Worm (Caenorhabditis elegans) whole organism, L2 larva: ENCODE results near the gene sec-24.2.

ENCODE experiments used
- C34F6.9 ChIP-seq: fragments of 150-350 bp; optimal IDR thresholded peaks from 2 replicates; lab custom pipeline; 2014; ENCODE audit warnings: missing biosample characterization, missing genetic modification characterization
- Y55F3AM.14 ChIP-seq: fragments of 200-800 bp; sonication (Bioruptor generic); optimal IDR thresholded peaks from 2 replicates; lab custom pipeline; 2018; ENCODE audit warnings: mild to moderate bottlenecking, missing genetic modification characterization, missing compliant biosample characterization
- aly-2 ChIP-seq: fragments of 150-350 bp; optimal IDR thresholded peaks from 2 replicates; lab custom pipeline; 2014; ENCODE audit warnings: missing biosample characterization, missing genetic modification characterization
- elt-1 ChIP-seq: fragments of 150-350 bp; optimal IDR thresholded peaks from 2 replicates; lab custom pipeline; 2014; ENCODE audit warnings: missing biosample characterization, missing genetic modification characterization
- mdl-1 ChIP-seq, 2 experiments: fragments of 150-350 bp in 1 of 2; sonication (generic microtip) in 1 of 2; optimal IDR thresholded peaks; 2 replicates each; lab custom pipeline; 2017; ENCODE audit warnings: missing biosample characterization in 2 of 2, missing genetic modification characterization in 2 of 2
- nhr-11 ChIP-seq: fragments of 150-350 bp; optimal IDR thresholded peaks from 2 replicates; lab custom pipeline; 2014; ENCODE audit warnings: missing biosample characterization, missing genetic modification characterization
- skn-1 ChIP-seq: sonication (generic microtip); optimal IDR thresholded peaks from 2 replicates; lab custom pipeline; 2017; ENCODE audit warnings: missing biosample characterization, missing genetic modification characterization

DNA sequence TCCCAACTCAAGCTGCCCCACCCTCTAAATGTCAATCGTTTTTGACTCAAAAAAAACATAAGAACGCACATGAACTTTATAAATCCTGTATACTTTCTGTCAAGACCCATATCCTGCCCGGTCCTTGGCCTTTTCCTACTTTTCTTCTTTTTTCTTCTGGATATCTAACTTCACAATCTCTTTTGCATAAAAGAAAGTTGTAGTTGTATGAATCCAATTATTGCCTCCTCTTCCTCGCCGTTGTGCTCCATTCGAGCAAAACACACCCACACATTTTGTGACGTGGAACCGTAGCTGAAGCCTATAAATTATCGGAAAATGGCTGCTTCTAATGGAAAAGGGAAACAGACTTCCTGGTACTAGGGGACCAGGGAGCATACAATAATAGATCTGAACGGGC, 10.4 kb downstream of the sec-24.2 start:
- no peak for TF ChIP-seq C34F6.9 (tag; lab: Kevin White, UChicago)
- no peak for TF ChIP-seq mdl-1 (tag; optimal IDR thresholded peaks at IDR 0.05; lab: Kevin White, UChicago)
- TF ChIP-seq aly-2 (tag; lab: Kevin White, UChicago): no peak
- no peak for TF ChIP-seq nhr-11
- no peak for TF ChIP-seq Y55F3AM.14 (GFP tag; lab: Kevin White, UChicago)
- no peak for TF ChIP-seq skn-1
- no peak for TF ChIP-seq elt-1
